Worm (Caenorhabditis elegans) whole organism, L4 larva: Measurements from ENCODE around the gene C47E12.10.

Experiments
- F37D6.2 ChIP-seq: sonication (generic microtip); optimal IDR thresholded peaks from 2 replicates; lab custom pipeline; 2016; ENCODE audit warnings: mild to moderate bottlenecking, missing genetic modification characterization, missing compliant biosample characterization
- Y48G9A.11 ChIP-seq: fragments of 200-800 bp; sonication (Bioruptor generic); IDR thresholded peaks from 2 replicates; pipeline ENCODE4 v1.3.6; 2022; ENCODE audit warnings: missing genetic modification reagents, missing genetic modification characterization, missing compliant biosample characterization
- aly-2 ChIP-seq: sonication (generic microtip); optimal IDR thresholded peaks from 2 replicates; lab custom pipeline; 2018; ENCODE audit warnings: missing biosample characterization, missing genetic modification characterization
- arid-1 ChIP-seq: fragments of 200-800 bp; sonication (Bioruptor generic); conservative IDR thresholded peaks from 2 replicates; pipeline ENCODE4 v1.3.6; 2022; ENCODE audit warnings: missing genetic modification reagents, missing genetic modification characterization, missing compliant biosample characterization
- egl-27 ChIP-seq: sonication (generic microtip); optimal IDR thresholded peaks from 3 replicates; lab custom pipeline; 2017; ENCODE audit warnings: missing biosample characterization, missing genetic modification reagents, missing genetic modification characterization
- fos-1 ChIP-seq: fragments of 150-350 bp; optimal IDR thresholded peaks from 2 replicates; lab custom pipeline; 2014; ENCODE audit warnings: missing biosample characterization, missing genetic modification characterization
- nhr-237 ChIP-seq: sonication (generic microtip); optimal IDR thresholded peaks from 2 replicates; lab custom pipeline; 2017; ENCODE audit warnings: missing biosample characterization, missing genetic modification characterization
- nhr-25 ChIP-seq: sonication (generic microtip); optimal IDR thresholded peaks from 2 replicates; lab custom pipeline; 2017; ENCODE audit warnings: missing genetic modification characterization, mild to moderate bottlenecking, missing compliant biosample characterization, antibody characterized with exemption, moderate library complexity, borderline replicate concordance; ENCODE audit not compliant: insufficient read depth
- snpc-1.2 ChIP-seq: fragments of 200-800 bp; sonication (Bioruptor generic); IDR thresholded peaks from 2 replicates; pipeline ENCODE4 v1.3.6; 2022; ENCODE audit warnings: missing genetic modification reagents, missing genetic modification characterization, missing compliant biosample characterization
- unc-62 ChIP-seq, 3 experiments: fragments of 150-350 bp in 1 of 3; sonication (generic microtip); optimal IDR thresholded peaks in 2 of 3; peaks in 1 of 3; 1 replicate in 1 of 3; 2 replicates in 2 of 3; lab custom pipeline; 2014 to 2017; ENCODE audit warnings: missing biosample characterization in 3 of 3, missing genetic modification characterization in 3 of 3, missing genetic modification reagents in 3 of 3, missing genotype in 1 of 3

DNA sequence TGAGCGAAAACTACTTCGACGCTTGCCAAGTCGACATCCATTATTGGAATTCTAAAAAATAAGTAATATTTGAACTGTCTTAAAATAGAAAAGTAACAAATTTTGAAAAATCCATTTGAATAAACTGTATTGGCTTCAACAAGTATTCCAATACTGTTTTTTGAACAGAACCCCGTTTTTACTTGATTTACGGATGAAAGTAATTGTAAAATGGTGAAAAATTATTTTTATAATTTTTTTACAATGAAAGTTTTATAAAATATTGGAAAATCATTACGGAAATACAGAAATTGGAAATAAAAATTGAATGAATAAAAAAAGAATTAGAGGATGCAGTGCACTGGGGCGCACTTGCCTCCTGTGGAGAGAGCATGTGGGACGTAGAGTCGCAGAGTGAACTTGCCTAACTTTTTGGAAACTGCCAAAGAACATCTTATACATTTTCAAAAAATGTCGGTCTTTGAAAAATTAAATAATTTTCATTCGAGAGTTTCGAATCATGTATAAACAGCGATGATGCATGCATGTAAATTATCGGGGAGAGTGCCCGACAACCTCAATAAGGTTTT, 9.7 kb downstream of the C47E12.10 start, which contains the start of gene rrp-1:
- TF ChIP-seq F37D6.2 (tag; lab: Kevin White, UChicago) (no peak), snpc-1.2 (GFP tag; lab: Robert Waterston, UW) (no peak), egl-27 (no peak), fos-1 (tag; lab: Kevin White, UChicago) (no peak), Y48G9A.11 (GFP tag; lab: Robert Waterston, UW) (no peak), aly-2 (tag; lab: Kevin White, UChicago) (no peak), arid-1 (no peak), nhr-25 (tag; lab: Kevin White, UChicago) (no peak), unc-62 (GFP tag; optimal IDR thresholded peaks at IDR 0.05 in 1 of 2; lab: Kevin White, UChicago) (no peak), unc-62 (tag; optimal IDR thresholded peaks at IDR 0.05; lab: Kevin White, UChicago) (no peak), nhr-237 (no peak)
